Worm (Caenorhabditis elegans) whole organism, late embryonic: ENCODE results near the gene fil-1.

Source experiments
- ceh-30 ChIP-seq: fragments of 150-350 bp; optimal IDR thresholded peaks from 2 replicates; lab custom pipeline; 2014; ENCODE audit warnings: missing biosample characterization, missing genetic modification characterization
- nhr-11 ChIP-seq: fragments of 150-350 bp; optimal IDR thresholded peaks from 2 replicates; lab custom pipeline; 2014; ENCODE audit warnings: missing biosample characterization, missing genetic modification characterization
- sox-2 ChIP-seq: fragments of 200-800 bp; sonication (Bioruptor generic); IDR thresholded peaks from 2 replicates; pipeline ENCODE4 v1.3.6; 2022; ENCODE audit warnings: missing genetic modification reagents, missing genetic modification characterization, missing compliant biosample characterization

DNA sequence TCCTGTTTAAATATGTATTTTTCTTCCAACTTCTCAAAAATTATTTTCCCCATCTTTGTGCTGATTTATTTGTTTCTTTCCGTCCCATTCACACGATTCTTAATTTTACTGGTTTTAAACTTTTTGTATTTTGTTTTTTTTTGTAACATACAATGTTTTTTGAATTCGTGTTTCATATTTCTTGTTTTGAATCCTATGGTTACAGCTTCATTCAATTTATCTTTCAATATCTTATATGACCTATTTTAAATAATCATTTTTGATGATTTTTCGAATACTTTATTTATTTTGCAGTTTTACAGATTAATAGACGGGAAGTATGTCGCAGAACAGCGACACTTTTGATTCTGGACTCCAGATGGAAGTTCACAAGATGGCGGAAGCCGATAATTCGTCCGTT lies 11.2 kb downstream of the fil-1 start, which contains the start of gene hrde-2:
- no peak for TF ChIP-seq nhr-11 (tag; lab: Kevin White, UChicago)
- no peak for TF ChIP-seq ceh-30
- TF ChIP-seq sox-2 (GFP tag; lab: Robert Waterston, UW) = no peak
